Fruit fly (Drosophila melanogaster): ENCODE data around the gene Archease.

Archease gene

DNA sequence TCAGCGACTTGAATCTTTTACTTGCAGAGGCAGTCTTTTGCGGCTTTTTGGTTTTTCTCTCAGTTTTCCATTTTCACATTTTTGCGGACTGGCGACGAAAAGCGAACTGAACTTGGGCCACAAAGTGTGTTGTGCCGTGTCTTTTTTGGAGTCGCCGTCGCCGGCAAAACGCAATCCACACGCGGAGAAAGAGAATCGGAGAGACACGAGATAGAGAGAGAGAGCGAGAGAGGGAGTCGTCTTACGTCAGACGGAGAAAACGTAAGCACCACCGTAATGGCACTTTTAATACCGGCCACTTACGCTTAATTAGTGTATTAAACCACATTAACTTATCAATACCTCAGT is 30.2 kb downstream of the Archease start:
- TF ChIP-seq D19A (tag; optimal IDR thresholded peaks at IDR 0.05) (peak; percentile 44), p53 (GFP tag; optimal IDR thresholded peaks at IDR 0.05) (no peak), Trl (optimal IDR thresholded peaks at IDR 0.05) (peak; percentile 84 to 94), Trl (GFP tag; optimal IDR thresholded peaks at IDR 0.05) (no peak), slbo (GFP tag; IDR thresholded peaks at IDR 0.05) (no peak), eve (GFP tag; optimal IDR thresholded peaks at IDR 0.05) (no peak), CG9437 (GFP tag; optimal IDR thresholded peaks at IDR 0.05) (peak; percentile 99), CG1603 (tag; optimal IDR thresholded peaks at IDR 0.05) (no peak), Awh (GFP tag; IDR thresholded peaks at IDR 0.05) (no peak), Ravus (GFP tag; IDR thresholded peaks at IDR 0.05) (no peak), Vsx1 (GFP tag; optimal IDR thresholded peaks at IDR 0.05) (peak; percentile 6), CG31224 (GFP tag; IDR thresholded peaks at IDR 0.05) (no peak), CG15073 (GFP tag; optimal IDR thresholded peaks at IDR 0.05) (no peak), MTF-1 (GFP tag; optimal IDR thresholded peaks at IDR 0.05; ENCODE audit: borderline replicate concordance) (no peak), Hand (GFP tag; optimal IDR thresholded peaks at IDR 0.05) (no peak), CG12659 (GFP tag; optimal IDR thresholded peaks at IDR 0.05) (peak; percentile 12), psq (GFP tag; optimal IDR thresholded peaks at IDR 0.05) (no peak), HLH3B (GFP tag; IDR thresholded peaks at IDR 0.05) (no peak), CG6175 (GFP tag; IDR thresholded peaks at IDR 0.05) (no peak), Med (GFP tag) (peak; percentile 80), kni (GFP tag; optimal IDR thresholded peaks at IDR 0.05) (no peak), CG15479 (GFP tag; optimal IDR thresholded peaks at IDR 0.05) (no peak), HLHmδ (GFP tag; optimal IDR thresholded peaks at IDR 0.05) (peak; percentile 78), CG18262 (tag; optimal IDR thresholded peaks at IDR 0.05) (no peak), CG3281 (GFP tag; optimal IDR thresholded peaks at IDR 0.05) (peak; percentile 16), Tbp (GFP tag; optimal IDR thresholded peaks at IDR 0.05) (no peak), CG10565 (GFP tag; optimal IDR thresholded peaks at IDR 0.05) (no peak), CG14710 (tag; optimal IDR thresholded peaks at IDR 0.05) (no peak), CG13424 (tag; optimal IDR thresholded peaks at IDR 0.05) (no peak), CG12236 (GFP tag; optimal IDR thresholded peaks at IDR 0.05) (no peak), CG17385 (GFP tag; optimal IDR thresholded peaks at IDR 0.05) (no peak), tup (GFP tag; optimal IDR thresholded peaks at IDR 0.05) (no peak), CG3163 (GFP tag; optimal IDR thresholded peaks at IDR 0.05) (peak; percentile 49), CG15514 (GFP tag; optimal IDR thresholded peaks at IDR 0.05) (peak; percentile 7), CG9215 (GFP tag; IDR thresholded peaks at IDR 0.05) (no peak), CG4282 (GFP tag; optimal IDR thresholded peaks at IDR 0.05) (no peak), Bdp1 (GFP tag; optimal IDR thresholded peaks at IDR 0.05) (no peak), HLH4C (GFP tag; IDR thresholded peaks at IDR 0.05; ENCODE audit: partially characterized antibody) (no peak), fd64A (GFP tag; optimal IDR thresholded peaks at IDR 0.05) (no peak), E2f1 (GFP tag; IDR thresholded peaks at IDR 0.05) (no peak), Eip74EF (GFP tag; optimal IDR thresholded peaks at IDR 0.05) (no peak), sens-2 (GFP tag; IDR thresholded peaks at IDR 0.05) (no peak), CHES-1-like (GFP tag; optimal IDR thresholded peaks at IDR 0.05) (no peak), CG13624 (GFP tag; optimal IDR thresholded peaks at IDR 0.05) (peak; percentile 15), dan (GFP tag; IDR thresholded peaks at IDR 0.05) (no peak), sisA (GFP tag; IDR thresholded peaks at IDR 0.05) (no peak), Pdp1 (GFP tag; optimal IDR thresholded peaks at IDR 0.05) (peak in 1 of 2 experiments; percentile 66), bsh (GFP tag; optimal IDR thresholded peaks at IDR 0.05) (no peak), CG34422 (GFP tag; IDR thresholded peaks at IDR 0.05) (no peak), nom (GFP tag; optimal IDR thresholded peaks at IDR 0.05) (peak; percentile 22), dmrt11E (tag; optimal IDR thresholded peaks at IDR 0.05) (no peak), az2 (GFP tag; optimal IDR thresholded peaks at IDR 0.05) (no peak)
